Fruit fly (Drosophila melanogaster) whole organism: ENCODE data around the gene CG31176.

ENCODE experiments used
- psq ChIP-seq: fragments of >200 bp; optimal IDR thresholded peaks from 2 replicates; lab custom pipeline; 2017
- usp ChIP-seq: fragments of >200 bp; optimal IDR thresholded peaks from 2 replicates; lab custom pipeline; 2017; ENCODE audit warnings: missing biosample characterization, missing genetic modification characterization, mixed read lengths

- TF ChIP-seq usp (GFP tag; lab: Kevin White, UChicago) (no peak), psq (lab: Kevin White, UChicago) (no peak)
These were observed 76.3 kb downstream of the CG31176 start for dm6 chr3R:21643197-21643596.
